Fruit fly (Drosophila melanogaster): ENCODE results near the gene CG9737.

CG9737 gene

DNA sequence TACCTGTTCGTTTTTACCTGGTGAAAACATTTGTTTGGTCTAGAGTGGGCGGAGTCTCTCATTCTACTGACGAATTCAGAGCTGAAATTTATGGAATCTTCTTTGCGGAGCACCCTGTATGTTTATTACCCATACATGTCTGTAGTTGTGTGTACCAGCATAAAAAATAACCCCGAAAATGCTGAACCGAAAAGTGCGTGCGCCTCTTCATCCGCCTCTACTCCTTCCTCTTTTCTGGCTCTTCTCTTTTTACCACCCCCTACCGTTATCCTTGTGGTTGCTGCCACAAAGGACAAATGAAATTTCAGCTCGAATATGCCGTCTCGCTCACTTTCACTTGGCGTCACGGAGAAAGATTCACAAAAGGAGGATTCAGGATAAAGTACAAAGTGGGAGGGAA lies 30.8 kb upstream of the CG9737 start:
- no peak for TF ChIP-seq pan (optimal IDR thresholded peaks at IDR 0.05)
- no peak for TF ChIP-seq sv (GFP tag; optimal IDR thresholded peaks at IDR 0.05)
- TF ChIP-seq rgr (GFP tag; optimal IDR thresholded peaks at IDR 0.05), result peak; percentile 12
- TF ChIP-seq Vsx2 (GFP tag; optimal IDR thresholded peaks at IDR 0.05; ENCODE audit: partially characterized antibody), result no peak
- no peak for TF ChIP-seq Sp1 (GFP tag; optimal IDR thresholded peaks at IDR 0.05)
- no peak for TF ChIP-seq N (GFP tag; optimal IDR thresholded peaks at IDR 0.05)
- peak; percentile 2 for TF ChIP-seq HLH106 (tag; optimal IDR thresholded peaks at IDR 0.05)

DNA sequence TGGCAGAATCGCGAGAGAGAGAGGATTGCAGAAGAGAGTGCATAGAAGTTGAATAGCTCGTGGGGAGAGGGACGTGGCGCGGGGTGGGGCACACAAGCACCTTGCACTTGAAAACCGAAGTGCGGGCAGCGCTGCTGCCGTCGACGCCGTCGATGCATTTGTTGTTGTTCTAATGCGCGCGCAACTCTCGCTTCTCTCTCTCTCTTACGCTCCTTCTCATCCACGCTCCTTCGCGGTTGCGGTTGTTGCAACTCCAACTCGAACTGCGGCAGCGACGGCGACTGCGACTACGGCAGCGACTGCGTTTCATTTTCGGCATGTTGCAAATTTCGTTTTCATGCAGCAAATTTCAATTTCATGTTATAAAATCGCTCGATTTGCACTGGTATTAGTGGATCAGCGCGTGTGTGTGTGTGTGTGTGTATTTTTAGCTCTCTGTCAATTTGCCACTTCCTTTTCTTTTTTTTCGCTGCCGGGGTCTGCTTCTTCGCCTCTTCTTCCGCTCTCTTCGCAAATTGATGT lies 29.8 kb upstream of the CG9737 start:
- TF ChIP-seq Dfd (GFP tag; optimal IDR thresholded peaks at IDR 0.05) (peak; percentile 7), br (GFP tag; optimal IDR thresholded peaks at IDR 0.05) (no peak), Dif (GFP tag; optimal IDR thresholded peaks at IDR 0.05; ENCODE audit: partially characterized antibody) (peak; percentile 65), foxo (GFP tag; optimal IDR thresholded peaks at IDR 0.05) (no peak), Vsx2 (GFP tag; optimal IDR thresholded peaks at IDR 0.05; ENCODE audit: partially characterized antibody) (peak; percentile 27), GATAd (GFP tag; optimal IDR thresholded peaks at IDR 0.05) (no peak), psq (GFP tag; optimal IDR thresholded peaks at IDR 0.05) (peak; percentile 76), dl (GFP tag; optimal IDR thresholded peaks at IDR 0.05; ENCODE audit: insufficient read depth in 1 of 2, partially characterized antibody in 2 of 2) (peak; percentile 46 to 64), jim (GFP tag; optimal IDR thresholded peaks at IDR 0.05) (peak; percentile 64)

DNA sequence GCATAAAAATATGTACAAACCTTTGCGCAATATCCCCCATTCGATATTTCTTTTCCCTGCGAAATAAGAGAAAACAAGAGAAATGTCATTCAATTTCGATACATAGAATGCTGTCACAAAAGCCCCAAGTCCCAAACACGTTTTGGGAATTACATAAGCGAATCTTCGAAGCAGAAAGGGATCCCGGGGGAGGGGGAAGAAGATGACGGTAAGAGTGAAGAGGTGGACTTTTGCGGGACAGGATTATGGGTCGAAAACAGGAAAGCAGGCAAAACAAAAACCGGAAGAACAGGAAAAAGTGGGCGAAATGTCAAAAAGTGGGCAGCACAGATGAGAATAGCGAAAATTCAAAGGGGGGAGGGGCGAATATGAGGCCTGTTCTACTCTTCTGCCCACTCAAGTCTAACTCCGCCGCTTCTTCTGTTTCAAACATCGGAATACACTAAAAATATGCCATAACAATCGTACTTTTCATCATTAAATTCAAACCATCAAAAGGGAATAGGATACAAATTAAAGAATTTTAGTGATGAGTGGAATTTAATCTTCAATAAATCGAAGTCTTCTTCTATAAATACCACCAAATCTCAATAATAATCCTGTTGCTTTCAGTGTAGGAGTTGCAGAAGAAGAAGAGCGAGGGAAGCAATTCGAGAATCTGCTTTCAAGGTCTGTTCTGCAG lies 29.2 kb upstream of the CG9737 start:
- peak; percentile 98 for TF ChIP-seq h (GFP tag; optimal IDR thresholded peaks at IDR 0.05)
- TF ChIP-seq dmrt93B (GFP tag; optimal IDR thresholded peaks at IDR 0.05), result peak; percentile 92
- peak; percentile 98 for TF ChIP-seq rgr (GFP tag; optimal IDR thresholded peaks at IDR 0.05)
- peak; percentile 76 for TF ChIP-seq Rel (GFP tag; optimal IDR thresholded peaks at IDR 0.05)
- TF ChIP-seq Rel (tag; optimal IDR thresholded peaks at IDR 0.05), result peak; percentile 66
- TF ChIP-seq dsf (GFP tag; optimal IDR thresholded peaks at IDR 0.05; ENCODE audit: borderline replicate concordance), result peak; percentile 82
- TF ChIP-seq sv (GFP tag; optimal IDR thresholded peaks at IDR 0.05), result no peak
- TF ChIP-seq GATAd (GFP tag; optimal IDR thresholded peaks at IDR 0.05), result peak; percentile 21
- peak; percentile 98 for TF ChIP-seq psq (GFP tag; optimal IDR thresholded peaks at IDR 0.05)
- TF ChIP-seq dl (GFP tag; optimal IDR thresholded peaks at IDR 0.05; ENCODE audit: insufficient read depth in 1 of 2, partially characterized antibody in 2 of 2), result peak in 1 of 2 experiments; percentile 25
- no peak for TF ChIP-seq Abd-B (GFP tag; optimal IDR thresholded peaks at IDR 0.05)
- peak; percentile 31 for TF ChIP-seq Vsx2 (GFP tag; optimal IDR thresholded peaks at IDR 0.05; ENCODE audit: partially characterized antibody)
- peak; percentile 98 for TF ChIP-seq fru (GFP tag; optimal IDR thresholded peaks at IDR 0.05)
- TF ChIP-seq Myc (optimal IDR thresholded peaks at IDR 0.05), result no peak
- peak; percentile 90 for TF ChIP-seq Jra (GFP tag; optimal IDR thresholded peaks at IDR 0.05)
- TF ChIP-seq CG9705 (GFP tag; optimal IDR thresholded peaks at IDR 0.05), result peak; percentile 74
- TF ChIP-seq Hnf4 (GFP tag; optimal IDR thresholded peaks at IDR 0.05), result peak; percentile 95
- TF ChIP-seq sage (GFP tag; optimal IDR thresholded peaks at IDR 0.05), result peak; percentile 92
- peak; percentile 94 for TF ChIP-seq woc (GFP tag; optimal IDR thresholded peaks at IDR 0.05)
- TF ChIP-seq Dif (GFP tag; optimal IDR thresholded peaks at IDR 0.05; ENCODE audit: partially characterized antibody), result peak; percentile 9
- no peak for TF ChIP-seq lola (GFP tag; optimal IDR thresholded peaks at IDR 0.05)
- TF ChIP-seq tai (GFP tag; optimal IDR thresholded peaks at IDR 0.05), result peak; percentile 92
- TF ChIP-seq jim (GFP tag; optimal IDR thresholded peaks at IDR 0.05), result no peak
- no peak for TF ChIP-seq pan (optimal IDR thresholded peaks at IDR 0.05)
- TF ChIP-seq Dfd (GFP tag; optimal IDR thresholded peaks at IDR 0.05), result no peak
- TF ChIP-seq HLH106 (tag; optimal IDR thresholded peaks at IDR 0.05), result peak; percentile 95
- TF ChIP-seq Sp1 (GFP tag; optimal IDR thresholded peaks at IDR 0.05), result peak; percentile 97
- TF ChIP-seq N (GFP tag; optimal IDR thresholded peaks at IDR 0.05), result no peak
- TF ChIP-seq br (GFP tag; optimal IDR thresholded peaks at IDR 0.05), result peak; percentile 95
- peak; percentile 54 for TF ChIP-seq Mio (GFP tag; optimal IDR thresholded peaks at IDR 0.05)
- TF ChIP-seq foxo (GFP tag; optimal IDR thresholded peaks at IDR 0.05), result peak; percentile 84 to 98
- peak; percentile 97 for TF ChIP-seq OdsH (GFP tag; optimal IDR thresholded peaks at IDR 0.05)
- TF ChIP-seq usp (GFP tag; optimal IDR thresholded peaks at IDR 0.05), result no peak
- TF ChIP-seq Hr83 (GFP tag; optimal IDR thresholded peaks at IDR 0.05; ENCODE audit: poor library complexity, severe bottlenecking), result peak; percentile 75
- peak; percentile 98 for TF ChIP-seq ey (GFP tag; optimal IDR thresholded peaks at IDR 0.05)
- TF ChIP-seq brk (GFP tag; optimal IDR thresholded peaks at IDR 0.05), result peak; percentile 95
- no peak for TF ChIP-seq Hr78 (GFP tag; optimal IDR thresholded peaks at IDR 0.05)
- peak; percentile 91 for TF ChIP-seq CG32264 (GFP tag; optimal IDR thresholded peaks at IDR 0.05)
- TF ChIP-seq CrebA (GFP tag; optimal IDR thresholded peaks at IDR 0.05; ENCODE audit: borderline replicate concordance), result peak; percentile 42
